Worm (Caenorhabditis elegans) whole organism, early embryonic: ENCODE measurements around the gene C16E9.1.

Experiments used
- F13C5.2 ChIP-seq: sonication (generic microtip); optimal IDR thresholded peaks from 2 replicates; lab custom pipeline; 2017; ENCODE audit warnings: mild to moderate bottlenecking, missing genetic modification characterization, inconsistent platforms, missing compliant biosample characterization
- aly-1 ChIP-seq: sonication (generic microtip); optimal IDR thresholded peaks from 2 replicates; lab custom pipeline; 2016; ENCODE audit warnings: missing genetic modification characterization, missing compliant biosample characterization
- ama-1 ChIP-seq: fragments of 150-350 bp; optimal IDR thresholded peaks from 2 replicates; lab custom pipeline; 2014
- ceh-13 ChIP-seq: fragments of 200-800 bp; sonication (Bioruptor generic); optimal IDR thresholded peaks from 2 replicates; lab custom pipeline; 2018; ENCODE audit warnings: mild to moderate bottlenecking, missing genetic modification characterization, missing compliant biosample characterization
- ceh-36 ChIP-seq: sonication (generic microtip); optimal IDR thresholded peaks from 2 replicates; lab custom pipeline; 2016; ENCODE audit warnings: missing genetic modification characterization, inconsistent platforms, missing compliant biosample characterization
- ets-7 ChIP-seq: sonication (generic microtip); optimal IDR thresholded peaks from 2 replicates; lab custom pipeline; 2016; ENCODE audit warnings: missing genotype, missing genetic modification characterization, missing compliant biosample characterization
- flt-1 ChIP-seq: fragments of 200-800 bp; sonication (Bioruptor generic); IDR thresholded peaks from 2 replicates; pipeline ENCODE4 v1.3.6; 2022; ENCODE audit warnings: missing genetic modification characterization, missing compliant biosample characterization
- hnd-1 ChIP-seq: sonication (generic microtip); optimal IDR thresholded peaks from 2 replicates; lab custom pipeline; 2016; ENCODE audit warnings: missing genetic modification characterization, missing compliant biosample characterization
- tbx-37 ChIP-seq: fragments of 200-800 bp; sonication (Bioruptor generic); conservative IDR thresholded peaks from 2 replicates; pipeline ENCODE4 v1.3.6; 2022; ENCODE audit warnings: missing genetic modification reagents, missing genetic modification characterization, missing compliant biosample characterization

- no peak for TF ChIP-seq tbx-37
- TF ChIP-seq flt-1 (GFP tag; lab: Robert Waterston, UW): no peak
- TF ChIP-seq ceh-13: no peak
- no peak for TF ChIP-seq ets-7
- no peak for TF ChIP-seq ama-1 (lab: Kevin White, UChicago)
- no peak for TF ChIP-seq hnd-1 (tag; lab: Kevin White, UChicago)
- TF ChIP-seq F13C5.2: no peak
- no peak for TF ChIP-seq aly-1 (tag; lab: Kevin White, UChicago)
- TF ChIP-seq ceh-36 (tag; lab: Kevin White, UChicago): no peak
These were observed 45.9 kb upstream of the C16E9.1 start for ce11 chrX:6894104-6894503.
